Fruit fly (Drosophila melanogaster) whole organism, embryonic: ENCODE results near the gene Eip63F-1.

Experiments used
- Bdp1 ChIP-seq: fragments of 200-800 bp; sonication (Bioruptor generic); optimal IDR thresholded peaks from 3 replicates; lab custom pipeline; 2016; ENCODE audit warnings: missing biosample characterization, missing genetic modification characterization
- Bgb ChIP-seq: fragments of 200-800 bp; sonication (Bioruptor generic); IDR thresholded peaks from 2 replicates; pipeline ENCODE4 v1.3.6; 2022; ENCODE audit warnings: missing biosample characterization, missing genetic modification characterization; ENCODE audit not compliant: partially characterized antibody
- C15 ChIP-seq: fragments of 200-800 bp; sonication (Bioruptor generic); IDR thresholded peaks from 3 replicates; pipeline ENCODE4 v1.3.6; 2022; ENCODE audit warnings: missing biosample characterization, missing genetic modification characterization
- CG10431 ChIP-seq: fragments of 200-800 bp; sonication (Bioruptor generic); optimal IDR thresholded peaks from 3 replicates; lab custom pipeline; 2018; ENCODE audit warnings: missing biosample characterization, mild to moderate bottlenecking, missing genetic modification characterization
- CG10959 ChIP-seq: fragments of 200-800 bp; sonication (Bioruptor generic); IDR thresholded peaks from 2 replicates; pipeline ENCODE4 v1.3.6; 2022; ENCODE audit warnings: missing biosample characterization, missing genetic modification characterization
- CG12659 ChIP-seq: fragments of 200-800 bp; sonication (Bioruptor generic); optimal IDR thresholded peaks from 3 replicates; lab custom pipeline; 2017; ENCODE audit warnings: mild to moderate bottlenecking, missing biosample characterization, missing genetic modification reagents, missing genetic modification characterization
- CG12744 ChIP-seq: fragments of 200-800 bp; sonication (Bioruptor generic); optimal IDR thresholded peaks from 2 replicates; lab custom pipeline; 2016; ENCODE audit warnings: missing biosample characterization, missing genetic modification characterization
- CG12769 ChIP-seq: fragments of 200-800 bp; sonication (Bioruptor generic); optimal IDR thresholded peaks from 2 replicates; lab custom pipeline; 2019; ENCODE audit warnings: missing biosample characterization, mild to moderate bottlenecking, missing genetic modification characterization, moderate library complexity
- CG13296 ChIP-seq: fragments of 200-800 bp; sonication (Bioruptor generic); optimal IDR thresholded peaks from 3 replicates; lab custom pipeline; 2018; ENCODE audit warnings: missing biosample characterization, mild to moderate bottlenecking, missing genetic modification characterization
- CG13624 ChIP-seq: fragments of 200-800 bp; sonication (Bioruptor generic); optimal IDR thresholded peaks from 2 replicates; lab custom pipeline; 2016; ENCODE audit warnings: missing biosample characterization, missing genetic modification characterization
- CG14710 ChIP-seq: fragments of 200-800 bp; sonication (Bioruptor generic); optimal IDR thresholded peaks from 3 replicates; lab custom pipeline; 2019; ENCODE audit warnings: missing biosample characterization, mild to moderate bottlenecking, missing genetic modification characterization, moderate library complexity
- CG14860 ChIP-seq: fragments of 200-800 bp; sonication (Bioruptor generic); IDR thresholded peaks from 3 replicates; pipeline ENCODE4 v1.3.6; 2022; ENCODE audit warnings: missing biosample characterization, missing genetic modification characterization; ENCODE audit not compliant: partially characterized antibody
- CG18599 ChIP-seq: fragments of 200-800 bp; sonication (Bioruptor generic); optimal IDR thresholded peaks from 3 replicates; lab custom pipeline; 2017; ENCODE audit warnings: missing biosample characterization, missing genetic modification characterization, mild to moderate bottlenecking, moderate library complexity, missing genetic modification reagents
- CG2116 ChIP-seq: fragments of 200-800 bp; sonication (Bioruptor generic); optimal IDR thresholded peaks from 3 replicates; lab custom pipeline; 2018; ENCODE audit warnings: missing biosample characterization, mild to moderate bottlenecking, missing genetic modification characterization
- CG2202 ChIP-seq: fragments of 200-800 bp; sonication (Bioruptor generic); optimal IDR thresholded peaks from 2 replicates; lab custom pipeline; 2018; ENCODE audit warnings: missing biosample characterization, mild to moderate bottlenecking, missing genetic modification characterization
- CG34224 ChIP-seq: fragments of 200-800 bp; sonication (Bioruptor generic); IDR thresholded peaks from 3 replicates; pipeline ENCODE4 v1.3.6; 2022; ENCODE audit warnings: missing biosample characterization, missing genetic modification characterization; ENCODE audit not compliant: partially characterized antibody
- CG6791 ChIP-seq: fragments of 200-800 bp; sonication (Bioruptor generic); IDR thresholded peaks from 3 replicates; pipeline ENCODE4 v1.3.6; 2022; ENCODE audit warnings: missing biosample characterization, missing genetic modification characterization; ENCODE audit not compliant: partially characterized antibody
- CG7786 ChIP-seq: fragments of 200-800 bp; sonication (Bioruptor generic); optimal IDR thresholded peaks from 2 replicates; lab custom pipeline; 2016; ENCODE audit warnings: missing biosample characterization, missing genetic modification characterization
- CG7963 ChIP-seq: fragments of 200-800 bp; sonication (Bioruptor generic); IDR thresholded peaks from 3 replicates; pipeline ENCODE4 v1.3.6; 2022; ENCODE audit warnings: missing biosample characterization, missing genetic modification characterization; ENCODE audit not compliant: partially characterized antibody
- Dp ChIP-seq: fragments of 200-800 bp; sonication (Bioruptor generic); optimal IDR thresholded peaks from 2 replicates; lab custom pipeline; 2018; ENCODE audit warnings: missing biosample characterization, mild to moderate bottlenecking, missing genetic modification characterization, moderate library complexity
- Fer3 ChIP-seq: fragments of 200-800 bp; sonication (Bioruptor generic); optimal IDR thresholded peaks from 2 replicates; lab custom pipeline; 2018; ENCODE audit warnings: missing biosample characterization, mild to moderate bottlenecking, missing genetic modification characterization, moderate library complexity
- H2.0 ChIP-seq: fragments of 200-800 bp; sonication (Bioruptor generic); IDR thresholded peaks from 2 replicates; pipeline ENCODE4 v1.3.6; 2022; ENCODE audit warnings: missing biosample characterization, missing genetic modification characterization
- HLH4C ChIP-seq: fragments of 200-800 bp; sonication (Bioruptor generic); IDR thresholded peaks from 3 replicates; pipeline ENCODE4 v1.3.6; 2022; ENCODE audit warnings: missing biosample characterization, missing genetic modification characterization; ENCODE audit not compliant: partially characterized antibody
- Hmx ChIP-seq: fragments of 200-800 bp; sonication (Bioruptor generic); optimal IDR thresholded peaks from 2 replicates; lab custom pipeline; 2016; ENCODE audit warnings: missing biosample characterization, missing genetic modification characterization
- Med ChIP-seq: fragments of 200-800 bp; sonication (Bioruptor generic); peaks from one replicate; lab custom pipeline; 2016; ENCODE audit warnings: missing biosample characterization, missing genetic modification characterization, mild to moderate bottlenecking, inconsistent platforms, moderate library complexity
- Pdp1 ChIP-seq, 2 experiments: fragments of 200-800 bp; sonication (Bioruptor generic); optimal IDR thresholded peaks; 3 replicates each; lab custom pipeline; 2016; ENCODE audit warnings: missing biosample characterization in 2 of 2, missing genetic modification characterization in 2 of 2, mild to moderate bottlenecking in 1 of 2, moderate library complexity in 1 of 2
- Poxn ChIP-seq: fragments of 200-800 bp; sonication (Bioruptor generic); IDR thresholded peaks from 2 replicates; pipeline ENCODE4 v1.3.6; 2022; ENCODE audit warnings: missing biosample characterization, missing genetic modification characterization
- Scr ChIP-seq: fragments of 200-800 bp; sonication (Bioruptor generic); IDR thresholded peaks from 2 replicates; pipeline ENCODE4 v1.3.6; 2022; ENCODE audit warnings: missing biosample characterization, missing genetic modification characterization; ENCODE audit not compliant: partially characterized antibody
- Tbp ChIP-seq: fragments of >200 bp; optimal IDR thresholded peaks from 2 replicates; lab custom pipeline; 2018; ENCODE audit warnings: missing biosample characterization, missing genetic modification characterization
- bbx ChIP-seq: fragments of 200-800 bp; sonication (Bioruptor generic); IDR thresholded peaks from 2 replicates; pipeline ENCODE4 v1.3.6; 2022; ENCODE audit warnings: missing biosample characterization, missing genetic modification characterization; ENCODE audit not compliant: partially characterized antibody
- gfzf ChIP-seq: fragments of 200-800 bp; sonication (Bioruptor generic); optimal IDR thresholded peaks from 2 replicates; lab custom pipeline; 2016; ENCODE audit warnings: missing biosample characterization, mild to moderate bottlenecking, missing genetic modification characterization, moderate library complexity
- gro ChIP-seq: fragments of 200-800 bp; sonication (Bioruptor generic); optimal IDR thresholded peaks from 2 replicates; lab custom pipeline; 2016; ENCODE audit warnings: missing biosample characterization, missing genetic modification characterization
- hb ChIP-seq: fragments of 200-800 bp; sonication (Bioruptor generic); IDR thresholded peaks from 3 replicates; pipeline ENCODE4 v1.3.6; 2022; ENCODE audit warnings: missing biosample characterization, missing genetic modification characterization; ENCODE audit not compliant: partially characterized antibody
- hkb ChIP-seq, 2 experiments: fragments of 200-800 bp in 1 of 2; fragments of >200 bp in 1 of 2; sonication (Bioruptor generic) in 1 of 2; IDR thresholded peaks in 1 of 2; optimal IDR thresholded peaks in 1 of 2; 2 replicates each; pipeline versions ENCODE4 v1.3.6 to Lab custom; 2017 to 2022; ENCODE audit warnings: missing biosample characterization in 1 of 2, missing genetic modification characterization in 1 of 2
- inv ChIP-seq: fragments of 200-800 bp; sonication (Bioruptor generic); IDR thresholded peaks from 2 replicates; pipeline ENCODE4 v1.3.6; 2022; ENCODE audit warnings: missing biosample characterization, missing genetic modification characterization; ENCODE audit not compliant: partially characterized antibody
- knrl ChIP-seq: fragments of 200-800 bp; sonication (Bioruptor generic); IDR thresholded peaks from 3 replicates; pipeline ENCODE4 v1.3.6; 2022; ENCODE audit warnings: missing biosample characterization, missing genetic modification characterization; ENCODE audit not compliant: partially characterized antibody
- p53 ChIP-seq: fragments of 200-800 bp; sonication (Bioruptor generic); optimal IDR thresholded peaks from 2 replicates; lab custom pipeline; 2016; ENCODE audit warnings: missing biosample characterization, missing genetic modification characterization
- phol ChIP-seq: fragments of 200-800 bp; sonication (Bioruptor generic); optimal IDR thresholded peaks from 3 replicates; lab custom pipeline; 2018; ENCODE audit warnings: missing biosample characterization, mild to moderate bottlenecking, missing genetic modification characterization, moderate library complexity
- pzg ChIP-seq: fragments of 200-800 bp; sonication (Bioruptor generic); optimal IDR thresholded peaks from 3 replicates; lab custom pipeline; 2018; ENCODE audit warnings: missing biosample characterization, mild to moderate bottlenecking, missing genetic modification characterization, moderate library complexity
- twi ChIP-seq: fragments of 200-800 bp; optimal IDR thresholded peaks from 2 replicates; lab custom pipeline; 2019; ENCODE audit warnings: missing biosample characterization, mild to moderate bottlenecking, missing genetic modification characterization, moderate library complexity
- vnd ChIP-seq: fragments of 200-800 bp; sonication (Bioruptor generic); IDR thresholded peaks from 3 replicates; pipeline ENCODE4 v1.3.6; 2022; ENCODE audit warnings: missing biosample characterization, missing genetic modification characterization; ENCODE audit not compliant: partially characterized antibody
- z ChIP-seq: fragments of 200-800 bp; sonication (Bioruptor generic); IDR thresholded peaks from 3 replicates; pipeline ENCODE4 v1.3.6; 2022; ENCODE audit warnings: missing biosample characterization, missing genetic modification characterization
- zen2 ChIP-seq: fragments of 200-800 bp; sonication (Bioruptor generic); IDR thresholded peaks from 3 replicates; pipeline ENCODE4 v1.3.6; 2022; ENCODE audit warnings: missing biosample characterization, missing genetic modification characterization; ENCODE audit not compliant: partially characterized antibody
- zfh1 ChIP-seq: fragments of 200-800 bp; sonication (Bioruptor generic); IDR thresholded peaks from 3 replicates; pipeline ENCODE4 v1.3.6; 2022; ENCODE audit warnings: missing biosample characterization, missing genetic modification characterization
- zfh2 ChIP-seq: fragments of 200-800 bp; sonication (Bioruptor generic); optimal IDR thresholded peaks from 2 replicates; lab custom pipeline; 2016; ENCODE audit warnings: missing biosample characterization, missing genetic modification characterization

Eip63F-1 gene

DNA sequence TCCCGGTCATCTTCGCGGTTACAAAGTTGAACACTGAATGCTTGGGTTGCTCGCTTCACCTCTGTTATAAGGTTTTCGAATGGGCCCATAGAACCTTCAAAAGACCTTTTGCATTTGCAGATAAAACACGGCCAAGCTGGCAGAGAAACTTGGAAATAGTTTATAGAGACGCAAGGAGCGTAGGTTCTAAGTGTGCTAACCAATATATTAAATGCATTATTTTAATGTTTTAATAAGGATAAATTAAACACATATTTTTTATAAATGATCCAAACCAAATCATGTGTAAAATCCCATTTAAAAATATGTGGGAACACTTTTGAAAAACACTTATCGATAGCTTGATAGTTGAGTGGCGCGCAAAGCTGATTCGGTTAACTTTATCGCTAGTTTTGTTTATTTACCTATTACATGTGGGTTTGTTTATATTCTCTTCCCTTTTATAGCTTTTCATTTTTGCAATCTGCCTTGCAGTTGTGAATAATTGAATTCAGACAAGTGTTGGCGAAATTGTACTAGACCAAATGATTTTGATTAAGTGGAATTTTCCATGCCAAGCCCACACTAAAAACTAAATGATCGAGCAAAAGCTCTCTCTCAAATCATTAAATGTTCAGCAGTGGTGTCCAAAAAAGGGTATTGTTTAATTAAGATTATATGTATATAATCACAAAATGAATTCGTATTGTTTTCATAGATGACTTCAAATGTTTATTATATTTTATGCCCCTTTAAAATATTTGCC lies 4.8 kb upstream of the Eip63F-1 start, which contains the start of gene CG12766 (continued):
- TF ChIP-seq twi (tag; lab: Kevin White, UChicago), result no peak
- no peak for TF ChIP-seq CG13624 (GFP tag; lab: Kevin White, UChicago)
- peak; percentile 75 for TF ChIP-seq CG34224 (GFP tag; lab: Robert Waterston, UW)
- TF ChIP-seq pzg, result peak; percentile 7
- TF ChIP-seq Tbp (GFP tag; lab: Kevin White, UChicago), result no peak
- no peak for TF ChIP-seq C15 (GFP tag; lab: Robert Waterston, UW)
- TF ChIP-seq CG10959 (GFP tag; lab: Robert Waterston, UW), result no peak
- TF ChIP-seq H2.0 (GFP tag; lab: Robert Waterston, UW), result 0 out of 2 replicates have a peak, but pooled peaks have one; percentile 13
- TF ChIP-seq CG7963 (GFP tag; lab: Robert Waterston, UW), result peak; percentile 55; the same call in 1 of the 3 replicates
- TF ChIP-seq HLH4C (GFP tag; lab: Robert Waterston, UW), result peak; percentile 78
- TF ChIP-seq Pdp1 (GFP tag; optimal IDR thresholded peaks at IDR 0.05; lab: Kevin White, UChicago), result peak in 1 of 2 experiments; percentile 54
- TF ChIP-seq Bdp1 (GFP tag; lab: Kevin White, UChicago), result no peak
- no peak for TF ChIP-seq CG10431
- peak; percentile 40 for TF ChIP-seq Fer3
- no peak for TF ChIP-seq z (GFP tag; lab: Robert Waterston, UW)
- TF ChIP-seq CG18599 (GFP tag; lab: Kevin White, UChicago), result peak; percentile 44
- TF ChIP-seq zfh2, result no peak
- no peak for TF ChIP-seq CG2202 (tag; lab: Kevin White, UChicago)
- peak; percentile 35 for TF ChIP-seq gfzf (GFP tag; lab: Kevin White, UChicago)
- TF ChIP-seq bbx (GFP tag; lab: Robert Waterston, UW), result peak; percentile 70
- no peak for TF ChIP-seq Poxn
- 0 out of 3 replicates have a peak, but pooled peaks have one; percentile 26 for TF ChIP-seq zfh1
- TF ChIP-seq CG13296 (GFP tag; lab: Kevin White, UChicago), result peak; percentile 5
- TF ChIP-seq hkb (optimal IDR thresholded peaks at IDR 0.05; lab: Kevin White, UChicago), result no peak
- TF ChIP-seq hkb (GFP tag; IDR thresholded peaks at IDR 0.05; lab: Robert Waterston, UW), result peak; percentile 46
- TF ChIP-seq p53 (GFP tag; lab: Kevin White, UChicago), result no peak
- no peak for TF ChIP-seq CG12744 (GFP tag; lab: Kevin White, UChicago)
- no peak for TF ChIP-seq Hmx (GFP tag; lab: Kevin White, UChicago)

DNA sequence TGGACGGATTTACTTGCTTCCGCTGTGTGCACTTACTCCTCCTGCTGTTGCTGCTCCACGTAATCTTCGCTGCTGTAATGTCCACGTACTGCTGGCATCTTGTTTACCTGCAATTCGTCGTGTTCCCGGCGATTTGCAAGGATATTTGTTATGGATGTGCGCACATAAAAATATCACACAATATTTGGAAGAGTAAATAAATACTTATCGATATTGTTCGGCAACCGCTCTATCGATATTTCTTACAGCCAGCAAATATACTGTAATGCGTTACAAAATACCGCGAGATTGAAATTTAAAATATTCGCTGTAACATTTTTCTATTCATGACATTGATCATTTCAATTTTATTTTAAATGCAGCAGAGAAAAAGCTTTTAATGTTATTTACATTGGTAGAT lies 2.4 kb upstream of the Eip63F-1 start, which contains the start of gene CG10866:
Gene CG10866, minus strand, starts transcription at position 187 of the 400 bp plus-strand sequence.
- no peak for TF ChIP-seq CG7786 (GFP tag; lab: Kevin White, UChicago)
- peak; percentile 65 for TF ChIP-seq CG2116
- TF ChIP-seq Scr, result peak; percentile 85
- TF ChIP-seq Dp (GFP tag; lab: Kevin White, UChicago), result peak; percentile 77
- peak; percentile 67; the same call in 2 of the 3 replicates for TF ChIP-seq hb (GFP tag; lab: Robert Waterston, UW)
- TF ChIP-seq CG34224 (GFP tag; lab: Robert Waterston, UW), result peak; percentile 86
- peak; percentile 73 for TF ChIP-seq pzg
- peak; percentile 66; the same call in 2 of the 3 replicates for TF ChIP-seq CG14860
- peak; percentile 8 for TF ChIP-seq phol
- TF ChIP-seq CG14710 (tag; lab: Kevin White, UChicago), result peak; percentile 36
- peak; percentile 6 for TF ChIP-seq CG12659
- peak; percentile 81 for TF ChIP-seq CG6791 (GFP tag; lab: Robert Waterston, UW)
- no peak for TF ChIP-seq CG12769
- peak; percentile 78 for TF ChIP-seq inv (GFP tag; lab: Robert Waterston, UW)
- TF ChIP-seq knrl (GFP tag; lab: Robert Waterston, UW), result peak; percentile 80
- TF ChIP-seq CG7963 (GFP tag; lab: Robert Waterston, UW), result peak; percentile 52; the same call in 2 of the 3 replicates
- TF ChIP-seq Pdp1 (GFP tag; optimal IDR thresholded peaks at IDR 0.05; lab: Kevin White, UChicago), result peak in 1 of 2 experiments; percentile 51
- TF ChIP-seq gro (GFP tag; lab: Kevin White, UChicago), result peak; percentile 14
- peak; percentile 85 for TF ChIP-seq Bgb (GFP tag; lab: Robert Waterston, UW)
- peak; percentile 31 for TF ChIP-seq Med (GFP tag; lab: Kevin White, UChicago)
- TF ChIP-seq zen2 (GFP tag; lab: Robert Waterston, UW), result peak; percentile 82
- TF ChIP-seq vnd (GFP tag; lab: Robert Waterston, UW), result peak; percentile 73
